Fruit fly (Drosophila melanogaster) whole organism, embryonic: ENCODE measurements around the gene CG13108.

ENCODE experiments used
- Adf1 ChIP-seq: fragments of 200-800 bp; sonication (Bioruptor generic); IDR thresholded peaks from 2 replicates; pipeline ENCODE4 v1.3.6; 2022; ENCODE audit warnings: missing biosample characterization, missing genetic modification characterization
- CG10274 ChIP-seq: fragments of 200-800 bp; sonication (Bioruptor generic); optimal IDR thresholded peaks from 3 replicates; lab custom pipeline; 2017; ENCODE audit warnings: missing biosample characterization, mild to moderate bottlenecking, missing genetic modification characterization
- CG11696 ChIP-seq: fragments of 200-800 bp; sonication (Bioruptor generic); IDR thresholded peaks from 2 replicates; pipeline ENCODE4 v1.3.6; 2022; ENCODE audit warnings: missing biosample characterization, missing genetic modification characterization
- CG12769 ChIP-seq: fragments of 200-800 bp; sonication (Bioruptor generic); optimal IDR thresholded peaks from 2 replicates; lab custom pipeline; 2019; ENCODE audit warnings: missing biosample characterization, mild to moderate bottlenecking, missing genetic modification characterization, moderate library complexity
- CG13123 ChIP-seq: fragments of 200-800 bp; sonication (Bioruptor generic); optimal IDR thresholded peaks from 2 replicates; lab custom pipeline; 2016; ENCODE audit warnings: missing biosample characterization, missing genetic modification characterization
- CG13287 ChIP-seq: fragments of 200-800 bp; sonication (Bioruptor generic); IDR thresholded peaks from 2 replicates; pipeline ENCODE4 v1.3.6; 2022; ENCODE audit warnings: missing biosample characterization, missing genetic modification characterization; ENCODE audit not compliant: partially characterized antibody
- CG13296 ChIP-seq: fragments of 200-800 bp; sonication (Bioruptor generic); optimal IDR thresholded peaks from 3 replicates; lab custom pipeline; 2018; ENCODE audit warnings: missing biosample characterization, mild to moderate bottlenecking, missing genetic modification characterization
- CG17385 ChIP-seq: fragments of 200-800 bp; sonication (Bioruptor generic); optimal IDR thresholded peaks from 3 replicates; lab custom pipeline; 2018; ENCODE audit warnings: missing biosample characterization, mild to moderate bottlenecking, missing genetic modification characterization
- CG2199 ChIP-seq: fragments of 200-800 bp; sonication (Bioruptor generic); IDR thresholded peaks from 3 replicates; pipeline ENCODE4 v1.3.6; 2022; ENCODE audit warnings: missing biosample characterization, missing genetic modification characterization
- CG30431 ChIP-seq: fragments of 200-800 bp; sonication (Bioruptor generic); optimal IDR thresholded peaks from 2 replicates; lab custom pipeline; 2017; ENCODE audit warnings: missing biosample characterization, missing genetic modification characterization
- CG4360 ChIP-seq: fragments of 200-800 bp; sonication (Bioruptor generic); IDR thresholded peaks from 2 replicates; pipeline ENCODE4 v1.3.6; 2022; ENCODE audit warnings: missing biosample characterization, missing genetic modification characterization
- CG5180 ChIP-seq: fragments of 200-800 bp; sonication (Bioruptor generic); optimal IDR thresholded peaks from 3 replicates; lab custom pipeline; 2017; ENCODE audit warnings: missing biosample characterization, missing genetic modification characterization, mild to moderate bottlenecking, moderate library complexity, missing genetic modification reagents
- CG6791 ChIP-seq: fragments of 200-800 bp; sonication (Bioruptor generic); IDR thresholded peaks from 3 replicates; pipeline ENCODE4 v1.3.6; 2022; ENCODE audit warnings: missing biosample characterization, missing genetic modification characterization; ENCODE audit not compliant: partially characterized antibody
- CG7963 ChIP-seq: fragments of 200-800 bp; sonication (Bioruptor generic); IDR thresholded peaks from 3 replicates; pipeline ENCODE4 v1.3.6; 2022; ENCODE audit warnings: missing biosample characterization, missing genetic modification characterization; ENCODE audit not compliant: partially characterized antibody
- CG9932 ChIP-seq: fragments of 200-800 bp; sonication (Bioruptor generic); IDR thresholded peaks from 2 replicates; pipeline ENCODE4 v1.3.6; 2022; ENCODE audit warnings: missing biosample characterization, missing genetic modification characterization
- ERR ChIP-seq: fragments of 200-800 bp; sonication (Bioruptor generic); optimal IDR thresholded peaks from 2 replicates; lab custom pipeline; 2016; ENCODE audit warnings: missing biosample characterization, missing genetic modification characterization
- Mad ChIP-seq: fragments of 200-800 bp; sonication (Bioruptor generic); optimal IDR thresholded peaks from 2 replicates; lab custom pipeline; 2016; ENCODE audit warnings: missing biosample characterization, missing genetic modification characterization
- Med ChIP-seq: fragments of 200-800 bp; sonication (Bioruptor generic); peaks from one replicate; lab custom pipeline; 2016; ENCODE audit warnings: missing biosample characterization, missing genetic modification characterization, mild to moderate bottlenecking, inconsistent platforms, moderate library complexity
- NFAT ChIP-seq: fragments of 200-800 bp; sonication (Bioruptor generic); IDR thresholded peaks from 2 replicates; pipeline ENCODE4 v1.3.6; 2022; ENCODE audit warnings: missing biosample characterization, missing genetic modification characterization
- Opbp ChIP-seq: fragments of 200-800 bp; sonication (Bioruptor generic); IDR thresholded peaks from 3 replicates; pipeline ENCODE4 v1.3.6; 2022; ENCODE audit warnings: missing biosample characterization, missing genetic modification characterization; ENCODE audit not compliant: partially characterized antibody
- Sox100B ChIP-seq: fragments of 200-800 bp; sonication (Bioruptor generic); optimal IDR thresholded peaks from 3 replicates; lab custom pipeline; 2018; ENCODE audit warnings: missing biosample characterization, mild to moderate bottlenecking, missing genetic modification characterization
- Sox102F ChIP-seq: fragments of 200-800 bp; sonication (Bioruptor generic); optimal IDR thresholded peaks from 2 replicates; lab custom pipeline; 2018; ENCODE audit warnings: missing biosample characterization, mild to moderate bottlenecking, missing genetic modification characterization, moderate library complexity
- Xrp1 ChIP-seq: fragments of 200-800 bp; sonication (Bioruptor generic); IDR thresholded peaks from 2 replicates; pipeline ENCODE4 v1.3.6; 2022; ENCODE audit warnings: missing biosample characterization, missing genetic modification characterization
- abd-A ChIP-seq: fragments of 200-800 bp; sonication (Bioruptor generic); optimal IDR thresholded peaks from 3 replicates; lab custom pipeline; 2019; ENCODE audit warnings: missing biosample characterization, mild to moderate bottlenecking, missing genetic modification characterization, moderate library complexity
- ap ChIP-seq: fragments of 200-800 bp; sonication (Bioruptor generic); IDR thresholded peaks from 2 replicates; pipeline ENCODE4 v1.3.6; 2022; ENCODE audit warnings: missing biosample characterization, missing genetic modification characterization
- cg ChIP-seq: fragments of 200-800 bp; sonication (Bioruptor generic); optimal IDR thresholded peaks from 3 replicates; lab custom pipeline; 2019; ENCODE audit warnings: missing biosample characterization, mild to moderate bottlenecking, missing genetic modification characterization, moderate library complexity
- ci ChIP-seq: fragments of 200-800 bp; sonication (Bioruptor generic); IDR thresholded peaks from 3 replicates; pipeline ENCODE4 v1.3.6; 2022; ENCODE audit warnings: missing biosample characterization, missing genetic modification characterization
- crol ChIP-seq: fragments of 200-800 bp; sonication (Bioruptor generic); IDR thresholded peaks from 2 replicates; pipeline ENCODE4 v1.3.6; 2022; ENCODE audit warnings: missing biosample characterization, missing genetic modification characterization
- cwo ChIP-seq: fragments of 200-800 bp; sonication (Bioruptor generic); optimal IDR thresholded peaks from 3 replicates; lab custom pipeline; 2017; ENCODE audit warnings: missing biosample characterization, missing genetic modification characterization, mild to moderate bottlenecking, moderate library complexity, missing genetic modification reagents
- emc ChIP-seq: fragments of 200-800 bp; sonication (Bioruptor generic); optimal IDR thresholded peaks from 2 replicates; lab custom pipeline; 2016; ENCODE audit warnings: missing biosample characterization, missing genetic modification characterization
- esg ChIP-seq: fragments of 200-800 bp; sonication (Bioruptor generic); conservative IDR thresholded peaks from 2 replicates; pipeline ENCODE4 v1.3.6; 2022; ENCODE audit warnings: missing biosample characterization, missing genetic modification characterization
- gcm2 ChIP-seq: fragments of 200-800 bp; sonication (Bioruptor generic); optimal IDR thresholded peaks from 2 replicates; lab custom pipeline; 2016; ENCODE audit warnings: missing biosample characterization, missing genetic modification characterization
- gsb ChIP-seq: fragments of 200-800 bp; sonication (Bioruptor generic); IDR thresholded peaks from 2 replicates; pipeline ENCODE4 v1.3.6; 2022; ENCODE audit warnings: missing biosample characterization, missing genetic modification characterization
- lmd ChIP-seq: fragments of 200-800 bp; sonication (Bioruptor generic); IDR thresholded peaks from 2 replicates; pipeline ENCODE4 v1.3.6; 2022; ENCODE audit warnings: missing biosample characterization, missing genetic modification characterization
- nerfin-2 ChIP-seq: fragments of 200-800 bp; sonication (Bioruptor generic); IDR thresholded peaks from 2 replicates; pipeline ENCODE4 v1.3.6; 2022; ENCODE audit warnings: missing biosample characterization, missing genetic modification characterization; ENCODE audit not compliant: partially characterized antibody
- oc ChIP-seq: fragments of 200-800 bp; sonication (Bioruptor generic); optimal IDR thresholded peaks from 2 replicates; lab custom pipeline; 2018; ENCODE audit warnings: missing biosample characterization, mild to moderate bottlenecking, missing genetic modification characterization, moderate library complexity
- otp ChIP-seq: fragments of 200-800 bp; sonication (Bioruptor generic); IDR thresholded peaks from 3 replicates; pipeline ENCODE4, ENCODE4 v1.3.6; 2022; ENCODE audit warnings: missing biosample characterization, missing genetic modification characterization
- prd ChIP-seq, 3 experiments: fragments of >200 bp in 2 of 3; fragments of 200-800 bp in 1 of 3; sonication (Bioruptor generic) in 1 of 3; optimal IDR thresholded peaks in 2 of 3; IDR thresholded peaks in 1 of 3; 2 replicates in 2 of 3; 3 replicates in 1 of 3; pipeline versions ENCODE4 v1.3.6 to Lab custom; 2017 to 2022; ENCODE audit warnings: missing biosample characterization in 1 of 3, missing genetic modification characterization in 1 of 3
- ranshi ChIP-seq: fragments of 200-800 bp; sonication (Bioruptor generic); IDR thresholded peaks from 2 replicates; pipeline ENCODE4 v1.3.6; 2022; ENCODE audit warnings: missing biosample characterization, missing genetic modification characterization
- sd ChIP-seq: fragments of 200-800 bp; sonication (Bioruptor generic); optimal IDR thresholded peaks from 3 replicates; lab custom pipeline; 2018; ENCODE audit warnings: missing biosample characterization, mild to moderate bottlenecking, missing genetic modification characterization, moderate library complexity
- sens ChIP-seq: fragments of 200-800 bp; sonication (Bioruptor generic); peaks from one replicate; lab custom pipeline; 2016; ENCODE audit warnings: missing biosample characterization, missing genetic modification characterization
- sisA ChIP-seq: fragments of 200-800 bp; sonication (Bioruptor generic); IDR thresholded peaks from 2 replicates; pipeline ENCODE4 v1.3.6; 2022; ENCODE audit warnings: missing biosample characterization, missing genetic modification characterization
- slbo ChIP-seq: fragments of 200-800 bp; sonication (Bioruptor generic); IDR thresholded peaks from 2 replicates; pipeline ENCODE4 v1.3.6; 2022; ENCODE audit warnings: missing biosample characterization, missing genetic modification characterization
- sqz ChIP-seq: fragments of 200-800 bp; sonication (Bioruptor generic); optimal IDR thresholded peaks from 3 replicates; lab custom pipeline; 2018; ENCODE audit warnings: missing biosample characterization, mild to moderate bottlenecking, missing genetic modification characterization
- sr ChIP-seq: fragments of 200-800 bp; sonication (Bioruptor generic); IDR thresholded peaks from 3 replicates; pipeline ENCODE4 v1.3.6; 2022; ENCODE audit warnings: missing biosample characterization, missing genetic modification characterization
- trh ChIP-seq: fragments of 200-800 bp; sonication (Bioruptor generic); optimal IDR thresholded peaks from 2 replicates; lab custom pipeline; 2016; ENCODE audit warnings: missing biosample characterization, missing genetic modification characterization
- zfh1 ChIP-seq: fragments of 200-800 bp; sonication (Bioruptor generic); IDR thresholded peaks from 3 replicates; pipeline ENCODE4 v1.3.6; 2022; ENCODE audit warnings: missing biosample characterization, missing genetic modification characterization

CG13108 gene

DNA sequence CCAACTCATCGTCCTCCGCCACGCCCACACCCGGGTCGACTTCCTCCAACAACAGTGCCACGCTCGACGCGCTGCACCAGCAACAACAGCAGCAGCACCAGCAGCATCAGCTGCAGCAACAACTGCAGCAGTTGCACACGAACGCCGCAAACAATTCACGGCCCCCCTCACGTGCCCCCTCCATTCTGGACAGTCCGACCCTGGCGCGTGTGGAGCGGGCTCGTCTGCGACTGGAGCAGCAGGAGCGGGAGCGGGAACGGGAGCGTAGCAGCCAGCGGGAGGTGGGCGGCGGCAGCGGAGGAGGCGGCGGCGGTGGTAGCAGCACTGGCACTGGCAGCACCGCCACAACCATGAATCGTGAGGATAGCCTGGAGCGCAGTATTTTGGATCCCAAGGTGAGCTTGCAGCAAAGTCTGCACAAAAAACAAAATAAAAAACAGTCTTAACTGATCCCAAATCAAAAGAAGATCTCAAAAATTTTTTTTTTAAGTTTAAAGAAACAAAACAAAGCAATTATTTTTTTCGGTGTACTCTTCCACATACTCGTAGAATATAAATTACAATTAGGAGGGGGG is 36.9 kb upstream of the CG13108 start:
- TF ChIP-seq esg (GFP tag; lab: Robert Waterston, UW) (0 out of 2 replicates have a peak, but pooled peaks have one; percentile 14), trh (GFP tag; lab: Kevin White, UChicago) (no peak), nerfin-2 (no peak), NFAT (GFP tag; lab: Robert Waterston, UW) (0 out of 2 replicates have a peak, but pooled peaks have one; percentile 22), ap (peak; percentile 10; the same call in 1 of the 2 replicates), gcm2 (GFP tag; lab: Kevin White, UChicago) (no peak), slbo (GFP tag; lab: Robert Waterston, UW) (no peak), lmd (0 out of 2 replicates have a peak, but pooled peaks have one; percentile 17), Med (GFP tag; lab: Kevin White, UChicago) (peak; percentile 69), sens (peak; percentile 75), otp (no peak), ERR (GFP tag; lab: Kevin White, UChicago) (no peak), CG11696 (GFP tag; lab: Robert Waterston, UW) (no peak), ci (GFP tag; lab: Robert Waterston, UW) (peak; percentile 25; the same call in 1 of the 3 replicates), CG9932 (GFP tag; lab: Robert Waterston, UW) (no peak), Xrp1 (GFP tag; lab: Robert Waterston, UW) (0 out of 2 replicates have a peak, but pooled peaks have one; percentile 11), Sox100B (GFP tag; lab: Kevin White, UChicago) (no peak), CG7963 (GFP tag; lab: Robert Waterston, UW) (0 out of 3 replicates have a peak, but pooled peaks have one; percentile 25), CG5180 (GFP tag; lab: Kevin White, UChicago) (peak; percentile 68), CG17385 (GFP tag; lab: Kevin White, UChicago) (no peak), Sox102F (GFP tag; lab: Kevin White, UChicago) (no peak), prd (optimal IDR thresholded peaks at IDR 0.05; lab: Kevin White, UChicago) (no peak), prd (GFP tag; IDR thresholded peaks at IDR 0.05; lab: Robert Waterston, UW) (0 out of 3 replicates have a peak, but pooled peaks have one; percentile 5), emc (GFP tag; lab: Kevin White, UChicago) (no peak), oc (tag; lab: Kevin White, UChicago) (no peak), crol (peak; percentile 97), CG6791 (GFP tag; lab: Robert Waterston, UW) (0 out of 3 replicates have a peak, but pooled peaks have one; percentile 54), sisA (peak; percentile 3; the same call in 1 of the 2 replicates), CG30431 (no peak), zfh1 (0 out of 3 replicates have a peak, but pooled peaks have one; percentile 18), Adf1 (no peak), cwo (GFP tag; lab: Kevin White, UChicago) (no peak), Mad (GFP tag; lab: Kevin White, UChicago) (no peak), Opbp (0 out of 3 replicates have a peak, but pooled peaks have one; percentile 30), gsb (no peak), cg (GFP tag; lab: Kevin White, UChicago) (no peak), CG4360 (GFP tag; lab: Robert Waterston, UW) (peak; percentile 49)

DNA sequence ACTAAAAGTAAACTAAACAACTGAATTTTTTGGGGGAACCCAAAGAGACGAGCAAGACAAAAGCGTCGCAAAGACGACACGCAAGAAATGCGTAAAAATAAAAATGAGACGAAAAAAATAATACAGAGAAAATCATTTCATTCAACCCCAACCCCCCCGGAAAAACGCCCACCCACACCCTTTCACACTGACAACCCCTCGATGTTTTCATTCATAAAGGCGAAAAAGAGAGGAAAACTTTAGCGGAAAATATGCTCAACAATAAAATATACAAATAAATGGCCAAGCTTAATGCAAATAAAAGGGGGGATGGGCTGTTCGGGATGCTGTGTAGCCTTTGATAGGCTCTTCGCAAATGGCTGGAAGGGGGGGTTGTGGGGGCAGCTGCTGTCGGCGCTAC is 33.1 kb upstream of the CG13108 start:
- TF ChIP-seq CG13296 (GFP tag; lab: Kevin White, UChicago) (no peak), CG13287 (GFP tag; lab: Robert Waterston, UW) (no peak), CG10274 (no peak), CG2199 (GFP tag; lab: Robert Waterston, UW) (0 out of 3 replicates have a peak, but pooled peaks have one; percentile 11), CG12769 (tag; lab: Kevin White, UChicago) (peak; percentile 22), abd-A (peak; percentile 92), CG13123 (GFP tag; lab: Kevin White, UChicago) (no peak), crol (peak; percentile 66; the same call in 1 of the 2 replicates), sd (tag; lab: Kevin White, UChicago) (peak; percentile 15), sqz (peak; percentile 26), sr (GFP tag; lab: Robert Waterston, UW) (peak; percentile 84), ranshi (GFP tag; lab: Robert Waterston, UW) (no peak)
